Worm (Caenorhabditis elegans) whole organism, L1 larva: ENCODE data around the gene dct-1.

Experiments
- C16A3.4 ChIP-seq: fragments of 150-350 bp; optimal IDR thresholded peaks from 2 replicates; lab custom pipeline; 2014; ENCODE audit warnings: missing biosample characterization, missing genetic modification characterization
- F16B12.6 ChIP-seq: fragments of 150-350 bp; optimal IDR thresholded peaks from 2 replicates; lab custom pipeline; 2014; ENCODE audit warnings: missing biosample characterization, missing genetic modification characterization
- aha-1 ChIP-seq: fragments of 150-350 bp; optimal IDR thresholded peaks from 2 replicates; lab custom pipeline; 2014; ENCODE audit warnings: missing biosample characterization, missing genetic modification characterization
- aly-2 ChIP-seq: fragments of 150-350 bp; optimal IDR thresholded peaks from 2 replicates; lab custom pipeline; 2014; ENCODE audit warnings: missing biosample characterization, missing genetic modification characterization
- blmp-1 ChIP-seq: fragments of 150-350 bp; optimal IDR thresholded peaks from 2 replicates; lab custom pipeline; 2014; ENCODE audit warnings: missing biosample characterization, missing genetic modification characterization
- ceh-8 ChIP-seq: fragments of 200-800 bp; sonication (Bioruptor generic); optimal IDR thresholded peaks from 2 replicates; lab custom pipeline; 2018; ENCODE audit warnings: mild to moderate bottlenecking, missing genetic modification characterization, moderate library complexity, missing compliant biosample characterization
- ceh-82 ChIP-seq, 3 experiments: fragments of 150-350 bp in 1 of 3; sonication (generic microtip) in 2 of 3; optimal IDR thresholded peaks; 2 replicates each; lab custom pipeline; 2014 to 2017; ENCODE audit warnings: missing biosample characterization in 3 of 3, missing genetic modification characterization in 3 of 3
- ces-1 ChIP-seq: fragments of 150-350 bp; optimal IDR thresholded peaks from 2 replicates; lab custom pipeline; 2014; ENCODE audit warnings: missing biosample characterization, missing genetic modification reagents, missing genetic modification characterization
- efl-1 ChIP-seq, 4 experiments: fragments of 150-350 bp; optimal IDR thresholded peaks in 3 of 4; peaks in 1 of 4; 1 replicate in 1 of 4; 2 replicates in 3 of 4; lab custom pipeline; 2014; ENCODE audit warnings: missing biosample characterization in 2 of 4, missing genetic modification characterization in 2 of 4, missing genetic modification reagents in 2 of 4
- egl-13 ChIP-seq: sonication (generic microtip); optimal IDR thresholded peaks from 2 replicates; lab custom pipeline; 2016; ENCODE audit warnings: missing genotype, missing genetic modification reagents, missing genetic modification characterization, missing compliant biosample characterization
- egl-27 ChIP-seq, 2 experiments: fragments of 150-350 bp in 1 of 2; sonication (generic microtip); optimal IDR thresholded peaks; 3 replicates each; lab custom pipeline; 2017 to 2018; ENCODE audit warnings: missing biosample characterization in 2 of 2, missing genetic modification characterization in 2 of 2, missing genetic modification reagents in 2 of 2
- elt-3 ChIP-seq, 6 experiments: fragments of 150-350 bp in 1 of 6; sonication (generic microtip); optimal IDR thresholded peaks; 2 replicates each; lab custom pipeline; 2017 to 2018; ENCODE audit warnings: missing biosample characterization in 6 of 6, missing genetic modification characterization in 6 of 6, inconsistent platforms in 1 of 6
- ets-5 ChIP-seq: fragments of 200-800 bp; sonication (Bioruptor generic); IDR thresholded peaks from 2 replicates; pipeline ENCODE4 v1.3.6; 2022; ENCODE audit warnings: missing genetic modification characterization, missing compliant biosample characterization
- fkh-4 ChIP-seq: sonication (generic microtip); optimal IDR thresholded peaks from 2 replicates; lab custom pipeline; 2016; ENCODE audit warnings: missing compliant biosample characterization, missing genetic modification characterization, borderline replicate concordance
- fos-1 ChIP-seq: fragments of 150-350 bp; optimal IDR thresholded peaks from 2 replicates; lab custom pipeline; 2014; ENCODE audit warnings: missing biosample characterization, missing genetic modification characterization
- grh-1 ChIP-seq: fragments of 200-800 bp; sonication (Bioruptor generic); IDR thresholded peaks from 2 replicates; pipeline ENCODE4 v1.3.6; 2022; ENCODE audit warnings: missing genetic modification reagents, missing genetic modification characterization, missing compliant biosample characterization
- jun-1 ChIP-seq: fragments of 150-350 bp; optimal IDR thresholded peaks from 2 replicates; lab custom pipeline; 2014; ENCODE audit warnings: missing biosample characterization, missing genetic modification reagents, missing genetic modification characterization
- lin-13 ChIP-seq: fragments of 150-350 bp; optimal IDR thresholded peaks from 2 replicates; lab custom pipeline; 2014; ENCODE audit warnings: missing biosample characterization, missing genetic modification reagents, missing genetic modification characterization
- lin-35 ChIP-seq, 2 experiments: fragments of 150-350 bp; optimal IDR thresholded peaks; 2 replicates each; lab custom pipeline; 2014; ENCODE audit warnings: missing biosample characterization in 2 of 2, missing genetic modification characterization in 2 of 2, missing genetic modification reagents in 2 of 2
- mab-9 ChIP-seq: fragments of 200-800 bp; sonication (Bioruptor generic); IDR thresholded peaks from 2 replicates; pipeline ENCODE4 v1.3.6; 2022; ENCODE audit warnings: missing genetic modification reagents, missing genetic modification characterization, missing compliant biosample characterization
- mdl-1 ChIP-seq, 2 experiments: fragments of 150-350 bp; optimal IDR thresholded peaks; 2 replicates each; lab custom pipeline; 2014 to 2017; ENCODE audit warnings: missing biosample characterization in 2 of 2, missing genetic modification characterization in 2 of 2, inconsistent platforms in 1 of 2
- mep-1 ChIP-seq: fragments of 150-350 bp; optimal IDR thresholded peaks from 2 replicates; lab custom pipeline; 2014; ENCODE audit warnings: missing biosample characterization, missing genetic modification characterization
- nhr-12 ChIP-seq: sonication (generic microtip); optimal IDR thresholded peaks from 2 replicates; lab custom pipeline; 2017; ENCODE audit warnings: missing biosample characterization, missing genetic modification characterization
- nhr-20 ChIP-seq: sonication (generic microtip); optimal IDR thresholded peaks from 2 replicates; lab custom pipeline; 2016; ENCODE audit warnings: mild to moderate bottlenecking, missing genetic modification characterization, missing compliant biosample characterization
- nhr-71 ChIP-seq: sonication (generic microtip); optimal IDR thresholded peaks from 2 replicates; lab custom pipeline; 2016; ENCODE audit warnings: mild to moderate bottlenecking, missing genetic modification characterization, moderate library complexity, missing compliant biosample characterization
- nhr-76 ChIP-seq: sonication (generic microtip); optimal IDR thresholded peaks from 2 replicates; lab custom pipeline; 2017; ENCODE audit warnings: missing biosample characterization, missing genetic modification characterization
- nhr-85 ChIP-seq: sonication (generic microtip); peaks from one replicate; lab custom pipeline; 2016; ENCODE audit warnings: missing genetic modification characterization, inconsistent platforms, missing compliant biosample characterization
- nhr-90 ChIP-seq: sonication (generic microtip); optimal IDR thresholded peaks from 2 replicates; lab custom pipeline; 2016; ENCODE audit warnings: mild to moderate bottlenecking, missing genetic modification characterization, missing compliant biosample characterization; ENCODE audit not compliant: poor library complexity
- pax-3 ChIP-seq: fragments of 200-800 bp; sonication (Bioruptor generic); optimal IDR thresholded peaks from 2 replicates; lab custom pipeline; 2018; ENCODE audit warnings: mild to moderate bottlenecking, missing genetic modification characterization, moderate library complexity, missing compliant biosample characterization
- skn-1 ChIP-seq: fragments of 150-350 bp; optimal IDR thresholded peaks from 2 replicates; lab custom pipeline; 2014; ENCODE audit warnings: missing biosample characterization, missing genetic modification characterization
- snpc-4 ChIP-seq: fragments of 150-350 bp; optimal IDR thresholded peaks from 2 replicates; lab custom pipeline; 2014; ENCODE audit warnings: missing biosample characterization, missing genetic modification characterization
- snu-23 ChIP-seq: sonication (generic microtip); optimal IDR thresholded peaks from 2 replicates; lab custom pipeline; 2016; ENCODE audit warnings: missing genetic modification characterization, missing compliant biosample characterization
- swsn-7 ChIP-seq: sonication (generic microtip); optimal IDR thresholded peaks from 2 replicates; lab custom pipeline; 2016; ENCODE audit warnings: missing genetic modification characterization, missing compliant biosample characterization
- tlp-1 ChIP-seq: fragments of 150-350 bp; optimal IDR thresholded peaks from 2 replicates; lab custom pipeline; 2014; ENCODE audit warnings: missing biosample characterization, missing genetic modification characterization
- unc-130 ChIP-seq: fragments of 150-350 bp; optimal IDR thresholded peaks from 2 replicates; lab custom pipeline; 2017; ENCODE audit warnings: missing biosample characterization, missing genetic modification characterization, inconsistent platforms
- unc-86 ChIP-seq: sonication (generic microtip); optimal IDR thresholded peaks from 2 replicates; lab custom pipeline; 2016; ENCODE audit warnings: missing genetic modification characterization, missing compliant biosample characterization
- vab-15 ChIP-seq: sonication (generic microtip); optimal IDR thresholded peaks from 2 replicates; lab custom pipeline; 2017; ENCODE audit warnings: missing genotype, mild to moderate bottlenecking, missing genetic modification characterization, missing compliant biosample characterization
- zag-1 ChIP-seq: fragments of 150-350 bp; optimal IDR thresholded peaks from 2 replicates; lab custom pipeline; 2014; ENCODE audit warnings: missing biosample characterization, missing genetic modification characterization
- ztf-11 ChIP-seq, 2 experiments: sonication (generic microtip); optimal IDR thresholded peaks; 2 replicates each; lab custom pipeline; 2016 to 2017; ENCODE audit warnings: missing genetic modification characterization in 2 of 2, missing biosample characterization in 1 of 2, missing compliant biosample characterization in 1 of 2
- ztf-4 ChIP-seq: fragments of 150-350 bp; optimal IDR thresholded peaks from 2 replicates; lab custom pipeline; 2014; ENCODE audit warnings: missing biosample characterization, missing genetic modification characterization

dct-1 gene

DNA sequence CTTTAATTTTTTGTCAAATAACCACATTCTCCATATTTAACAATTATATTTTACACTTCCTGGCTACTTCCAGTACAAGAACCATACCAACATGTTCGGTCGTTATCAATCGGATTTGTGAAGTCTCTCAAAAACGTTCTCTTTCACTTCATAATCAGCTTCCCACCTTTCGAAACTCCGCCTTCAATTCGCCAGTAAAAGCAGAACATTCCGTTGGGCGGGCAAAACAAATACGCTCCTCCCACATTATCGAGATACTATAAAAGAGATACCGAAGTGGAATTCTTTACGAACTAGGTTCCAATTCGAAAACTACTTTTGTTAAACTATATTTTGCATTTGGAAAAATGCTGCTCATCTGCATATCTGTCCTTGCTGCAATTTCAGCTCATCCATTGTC lies 23.7 kb upstream of the dct-1 start, which contains the start of gene zig-3:
Gene zig-3, plus strand, starts transcription at position 301 of the 400 bp plus-strand sequence.
- no peak for TF ChIP-seq jun-1 (tag; lab: Kevin White, UChicago)
- no peak for TF ChIP-seq mep-1 (tag; lab: Kevin White, UChicago)
- TF ChIP-seq ceh-82 (tag; optimal IDR thresholded peaks at IDR 0.05; lab: Kevin White, UChicago): no peak
- no peak for TF ChIP-seq snpc-4 (tag; lab: Kevin White, UChicago)
- no peak for TF ChIP-seq nhr-76 (tag; lab: Kevin White, UChicago)
- no peak for TF ChIP-seq ztf-11 (tag; optimal IDR thresholded peaks at IDR 0.05; lab: Kevin White, UChicago)
- TF ChIP-seq zag-1 (tag; lab: Kevin White, UChicago): no peak
- TF ChIP-seq pax-3 (tag; lab: Kevin White, UChicago): no peak
- TF ChIP-seq F16B12.6 (tag; lab: Kevin White, UChicago): no peak
- no peak for TF ChIP-seq grh-1 (GFP tag; lab: Robert Waterston, UW)
- no peak for TF ChIP-seq nhr-71 (tag; lab: Kevin White, UChicago)
- TF ChIP-seq aly-2: no peak
- no peak for TF ChIP-seq nhr-85 (tag; lab: Kevin White, UChicago)
- no peak for TF ChIP-seq fkh-4 (tag; lab: Kevin White, UChicago)
- TF ChIP-seq lin-13 (GFP tag; lab: Kevin White, UChicago): no peak
- no peak for TF ChIP-seq ceh-8 (GFP tag; lab: Kevin White, UChicago)
- TF ChIP-seq aha-1 (tag; lab: Kevin White, UChicago): no peak
- TF ChIP-seq ets-5: no peak
- TF ChIP-seq mab-9 (GFP tag; lab: Robert Waterston, UW): no peak

DNA sequence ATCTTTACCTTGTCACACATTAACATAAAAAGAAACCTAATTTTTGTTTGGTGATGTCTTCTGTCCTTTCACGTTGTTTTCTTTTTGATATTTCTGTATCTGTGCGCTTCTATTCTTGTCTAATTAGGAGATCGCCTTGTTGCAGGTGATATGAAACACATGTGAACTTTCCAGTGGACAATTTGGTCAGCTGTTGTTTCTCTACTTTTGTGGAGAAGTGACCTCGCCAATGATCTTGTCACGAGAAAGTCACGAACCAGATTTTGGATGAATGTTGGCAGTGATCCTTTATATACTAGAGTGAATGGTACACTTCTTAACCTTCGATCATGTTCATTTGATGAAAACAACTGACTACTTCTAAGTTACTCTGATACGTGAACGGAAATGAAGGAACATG lies 21.7 kb upstream of the dct-1 start:
- TF ChIP-seq nhr-12 (no peak), unc-130 (peak; percentile 69), swsn-7 (tag; lab: Kevin White, UChicago) (no peak), ces-1 (GFP tag; lab: Kevin White, UChicago) (no peak), mdl-1 (tag; optimal IDR thresholded peaks at IDR 0.05; lab: Kevin White, UChicago) (peak in 1 of 2 experiments; percentile 77), aha-1 (tag; lab: Kevin White, UChicago) (no peak), blmp-1 (tag; lab: Kevin White, UChicago) (peak; percentile 70), egl-27 (tag; optimal IDR thresholded peaks at IDR 0.05; lab: Kevin White, UChicago) (no peak), C16A3.4 (tag; lab: Kevin White, UChicago) (peak; percentile 26), efl-1 (optimal IDR thresholded peaks at IDR 0.05; lab: Kevin White, UChicago) (no peak), efl-1 (GFP tag; optimal IDR thresholded peaks at IDR 0.05 in 1 of 2; lab: Kevin White, UChicago) (no peak), vab-15 (peak; percentile 66), F16B12.6 (tag; lab: Kevin White, UChicago) (no peak), tlp-1 (tag; lab: Kevin White, UChicago) (no peak), skn-1 (tag; lab: Kevin White, UChicago) (no peak), nhr-90 (tag; lab: Kevin White, UChicago) (no peak), snu-23 (no peak), lin-35 (GFP tag; optimal IDR thresholded peaks at IDR 0.05; lab: Kevin White, UChicago) (peak in 1 of 2 experiments; percentile 55), elt-3 (tag; optimal IDR thresholded peaks at IDR 0.05; lab: Kevin White, UChicago) (peak in 1 of 6 experiments; percentile 77), ztf-4 (tag; lab: Kevin White, UChicago) (no peak), unc-86 (tag; lab: Kevin White, UChicago) (no peak), nhr-20 (peak; percentile 56), nhr-85 (tag; lab: Kevin White, UChicago) (peak; percentile 74), nhr-71 (tag; lab: Kevin White, UChicago) (peak; percentile 35), aly-2 (no peak)

DNA sequence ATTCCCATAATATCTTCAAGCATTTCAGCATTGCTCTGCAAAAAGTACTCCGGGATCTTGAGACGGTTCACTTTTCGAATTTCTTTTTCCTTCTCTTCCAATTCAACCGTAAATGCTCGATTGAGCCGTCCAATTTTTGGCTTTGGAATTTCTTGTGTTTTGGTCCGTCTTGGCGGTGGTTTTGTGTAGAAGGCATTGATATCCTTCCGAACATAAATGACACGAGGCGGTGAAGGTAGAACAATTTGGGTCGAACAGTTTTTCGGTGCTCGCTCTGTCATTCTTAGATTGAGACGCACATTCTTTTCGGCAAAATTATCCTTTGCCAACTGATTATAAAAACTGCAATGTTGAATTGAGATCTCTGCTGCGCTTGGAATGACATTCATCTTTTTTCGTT lies 11.5 kb upstream of the dct-1 start:
- TF ChIP-seq egl-13 (tag; lab: Kevin White, UChicago): no peak
- no peak for TF ChIP-seq fos-1
- no peak for TF ChIP-seq ztf-11 (tag; optimal IDR thresholded peaks at IDR 0.05; lab: Kevin White, UChicago)
- no peak for TF ChIP-seq ces-1 (GFP tag; lab: Kevin White, UChicago)
- TF ChIP-seq zag-1 (tag; lab: Kevin White, UChicago): no peak
